Worm (Caenorhabditis elegans): Measurements from ENCODE around the gene arrd-18.

Gene arrd-18

ce11 chrV:3273577-3274100, 38.3 kb downstream of the arrd-18 start, which contains the start of gene T28A11.4:
Gene T28A11.4 (plus strand): TSS chrV:3274050.
- TF ChIP-seq T22C8.4 (GFP tag; IDR thresholded peaks at IDR 0.05): no peak
- TF ChIP-seq tab-1 (GFP tag; IDR thresholded peaks at IDR 0.05): no peak
- no peak for TF ChIP-seq ztf-29 (GFP tag; IDR thresholded peaks at IDR 0.05)
- no peak for TF ChIP-seq klf-2 (GFP tag; conservative IDR thresholded peaks at IDR 0.05)
- no peak for TF ChIP-seq med-1 (GFP tag; optimal IDR thresholded peaks at IDR 0.05; ENCODE audit: insufficient read depth)
- no peak for TF ChIP-seq cog-1 (tag; optimal IDR thresholded peaks at IDR 0.05)
- TF ChIP-seq ref-1 (GFP tag; conservative IDR thresholded peaks at IDR 0.05): no peak

ce11 chrV:3273156-3273555, 38.8 kb downstream of the arrd-18 start, which contains the start of gene T28A11.20:
Gene T28A11.20 (minus strand): TSS chrV:3273256.
- TF ChIP-seq flt-1 (GFP tag; IDR thresholded peaks at IDR 0.05) (no peak), ztf-23 (GFP tag; IDR thresholded peaks at IDR 0.05) (no peak), klf-2 (GFP tag; conservative IDR thresholded peaks at IDR 0.05) (no peak), T22C8.4 (GFP tag; IDR thresholded peaks at IDR 0.05) (no peak), med-1 (GFP tag; optimal IDR thresholded peaks at IDR 0.05; ENCODE audit: insufficient read depth) (no peak), ref-1 (GFP tag; conservative IDR thresholded peaks at IDR 0.05) (no peak), ztf-29 (GFP tag; IDR thresholded peaks at IDR 0.05) (no peak), cog-1 (tag; optimal IDR thresholded peaks at IDR 0.05) (no peak), tab-1 (GFP tag; IDR thresholded peaks at IDR 0.05) (no peak)

ce11 chrV:3269407-3269806, 42.5 kb downstream of the arrd-18 start, which contains the start of gene T28A11.19:
Gene T28A11.19 (minus strand): TSS chrV:3269514.
- TF ChIP-seq ztf-23 (GFP tag; IDR thresholded peaks at IDR 0.05) (no peak), cog-1 (tag; optimal IDR thresholded peaks at IDR 0.05) (no peak), ref-1 (GFP tag; conservative IDR thresholded peaks at IDR 0.05) (no peak), ztf-29 (GFP tag; IDR thresholded peaks at IDR 0.05) (no peak), med-1 (GFP tag; optimal IDR thresholded peaks at IDR 0.05; ENCODE audit: insufficient read depth) (no peak)

- TF ChIP-seq tab-1 (GFP tag; IDR thresholded peaks at IDR 0.05) (no peak), T22C8.4 (GFP tag; IDR thresholded peaks at IDR 0.05) (no peak), ref-1 (GFP tag; conservative IDR thresholded peaks at IDR 0.05) (no peak), klf-2 (GFP tag; conservative IDR thresholded peaks at IDR 0.05) (no peak), ztf-29 (GFP tag; IDR thresholded peaks at IDR 0.05) (no peak), flt-1 (GFP tag; IDR thresholded peaks at IDR 0.05) (no peak), ztf-23 (GFP tag; IDR thresholded peaks at IDR 0.05) (no peak), cog-1 (tag; optimal IDR thresholded peaks at IDR 0.05) (no peak), med-1 (GFP tag; optimal IDR thresholded peaks at IDR 0.05; ENCODE audit: insufficient read depth) (no peak)
Observed at ce11 chrV:3267950-3268349, 44.0 kb downstream of the arrd-18 start, which contains the start of gene T28A11.18. Gene T28A11.18 (minus strand): TSS chrV:3268050.

- TF ChIP-seq tab-1 (GFP tag; IDR thresholded peaks at IDR 0.05) (no peak), cog-1 (tag; optimal IDR thresholded peaks at IDR 0.05) (no peak), ztf-29 (GFP tag; IDR thresholded peaks at IDR 0.05) (no peak), klf-2 (GFP tag; conservative IDR thresholded peaks at IDR 0.05) (no peak), ref-1 (GFP tag; conservative IDR thresholded peaks at IDR 0.05) (no peak), ztf-23 (GFP tag; IDR thresholded peaks at IDR 0.05) (no peak), med-1 (GFP tag; optimal IDR thresholded peaks at IDR 0.05; ENCODE audit: insufficient read depth) (no peak), T22C8.4 (GFP tag; IDR thresholded peaks at IDR 0.05) (no peak), flt-1 (GFP tag; IDR thresholded peaks at IDR 0.05) (no peak)
Observed at ce11 chrV:3266189-3266588, 45.7 kb downstream of the arrd-18 start, which contains the start of gene T28A11.17. Gene T28A11.17 (minus strand): TSS chrV:3266289.

Measured in whole organism, midembryonic.